Fruit fly (Drosophila melanogaster) whole organism, embryonic: ENCODE measurements around the gene CG5892.

Experiments
- Abd-B ChIP-seq: fragments of 200-800 bp; sonication (Bioruptor generic); optimal IDR thresholded peaks from 2 replicates; lab custom pipeline; 2018; ENCODE audit warnings: missing biosample characterization, mild to moderate bottlenecking, missing genetic modification characterization, moderate library complexity
- Asciz ChIP-seq: fragments of 200-800 bp; sonication (Bioruptor generic); optimal IDR thresholded peaks from 2 replicates; lab custom pipeline; 2017; ENCODE audit warnings: missing biosample characterization, mild to moderate bottlenecking, missing genetic modification characterization, missing genetic modification reagents
- CG10267 ChIP-seq: fragments of 200-800 bp; sonication (Bioruptor generic); optimal IDR thresholded peaks from 2 replicates; lab custom pipeline; 2018; ENCODE audit warnings: missing biosample characterization, mild to moderate bottlenecking, missing genetic modification characterization, moderate library complexity
- CG12299 ChIP-seq: fragments of 200-800 bp; sonication (Bioruptor generic); optimal IDR thresholded peaks from 2 replicates; lab custom pipeline; 2018; ENCODE audit warnings: missing biosample characterization, mild to moderate bottlenecking, missing genetic modification characterization
- CG12659 ChIP-seq: fragments of 200-800 bp; sonication (Bioruptor generic); optimal IDR thresholded peaks from 3 replicates; lab custom pipeline; 2017; ENCODE audit warnings: mild to moderate bottlenecking, missing biosample characterization, missing genetic modification reagents, missing genetic modification characterization
- CG12769 ChIP-seq: fragments of 200-800 bp; sonication (Bioruptor generic); optimal IDR thresholded peaks from 2 replicates; lab custom pipeline; 2019; ENCODE audit warnings: missing biosample characterization, mild to moderate bottlenecking, missing genetic modification characterization, moderate library complexity
- CG13123 ChIP-seq: fragments of 200-800 bp; sonication (Bioruptor generic); optimal IDR thresholded peaks from 2 replicates; lab custom pipeline; 2016; ENCODE audit warnings: missing biosample characterization, missing genetic modification characterization
- CG13287 ChIP-seq: fragments of 200-800 bp; sonication (Bioruptor generic); IDR thresholded peaks from 2 replicates; pipeline ENCODE4 v1.3.6; 2022; ENCODE audit warnings: missing biosample characterization, missing genetic modification characterization; ENCODE audit not compliant: partially characterized antibody
- CG14014 ChIP-seq: fragments of 200-800 bp; sonication (Bioruptor generic); IDR thresholded peaks from 2 replicates; pipeline ENCODE4 v1.3.6; 2022; ENCODE audit warnings: missing biosample characterization, missing genetic modification characterization
- CG14965 ChIP-seq: fragments of 200-800 bp; sonication (Bioruptor generic); optimal IDR thresholded peaks from 2 replicates; lab custom pipeline; 2016; ENCODE audit warnings: missing biosample characterization, missing genetic modification characterization, borderline replicate concordance
- CG15073 ChIP-seq: fragments of 200-800 bp; sonication (Bioruptor generic); optimal IDR thresholded peaks from 2 replicates; lab custom pipeline; 2016; ENCODE audit warnings: missing biosample characterization, missing genetic modification characterization
- CG15269 ChIP-seq: fragments of 200-800 bp; sonication (Bioruptor generic); optimal IDR thresholded peaks from 2 replicates; lab custom pipeline; 2018; ENCODE audit warnings: missing biosample characterization, mild to moderate bottlenecking, missing genetic modification characterization, moderate library complexity
- CG17186 ChIP-seq: fragments of 200-800 bp; sonication (Bioruptor generic); optimal IDR thresholded peaks from 3 replicates; lab custom pipeline; 2017; ENCODE audit warnings: missing biosample characterization, missing genetic modification reagents, missing genetic modification characterization
- CG18619 ChIP-seq: fragments of 200-800 bp; sonication (Bioruptor generic); optimal IDR thresholded peaks from 3 replicates; lab custom pipeline; 2017; ENCODE audit warnings: missing biosample characterization, mild to moderate bottlenecking, missing genetic modification characterization
- CG2202 ChIP-seq: fragments of 200-800 bp; sonication (Bioruptor generic); optimal IDR thresholded peaks from 2 replicates; lab custom pipeline; 2018; ENCODE audit warnings: missing biosample characterization, mild to moderate bottlenecking, missing genetic modification characterization
- CG3281 ChIP-seq: fragments of 200-800 bp; sonication (Bioruptor generic); optimal IDR thresholded peaks from 3 replicates; lab custom pipeline; 2017; ENCODE audit warnings: missing biosample characterization, mild to moderate bottlenecking, missing genetic modification characterization
- CG4404 ChIP-seq: fragments of 200-800 bp; sonication (Bioruptor generic); IDR thresholded peaks from 2 replicates; pipeline ENCODE4 v1.3.6; 2022; ENCODE audit warnings: missing biosample characterization, missing genetic modification characterization
- CG6765 ChIP-seq: fragments of 200-800 bp; sonication (Bioruptor generic); optimal IDR thresholded peaks from 3 replicates; lab custom pipeline; 2017; ENCODE audit warnings: missing biosample characterization, mild to moderate bottlenecking, missing genetic modification characterization
- CG7271 ChIP-seq: fragments of 200-800 bp; sonication (Bioruptor generic); optimal IDR thresholded peaks from 2 replicates; lab custom pipeline; 2018; ENCODE audit warnings: missing biosample characterization, mild to moderate bottlenecking, missing genetic modification characterization, moderate library complexity
- CG7357 ChIP-seq: fragments of 200-800 bp; sonication (Bioruptor generic); IDR thresholded peaks from 3 replicates; pipeline ENCODE4 v1.3.6; 2022; ENCODE audit warnings: missing biosample characterization, missing genetic modification characterization
- Dek ChIP-seq: fragments of 200-800 bp; sonication (Bioruptor generic); optimal IDR thresholded peaks from 3 replicates; lab custom pipeline; 2019; ENCODE audit warnings: missing biosample characterization, mild to moderate bottlenecking, missing genetic modification characterization, moderate library complexity
- ERR ChIP-seq: fragments of 200-800 bp; sonication (Bioruptor generic); optimal IDR thresholded peaks from 2 replicates; lab custom pipeline; 2016; ENCODE audit warnings: missing biosample characterization, missing genetic modification characterization
- Eip74EF ChIP-seq, 2 experiments: fragments of 200-800 bp in 1 of 2; fragments of >200 bp in 1 of 2; sonication (Bioruptor generic) in 1 of 2; optimal IDR thresholded peaks; 2 replicates each; lab custom pipeline; 2017 to 2019; ENCODE audit warnings: missing biosample characterization in 2 of 2, missing genetic modification characterization in 2 of 2, mild to moderate bottlenecking in 1 of 2, moderate library complexity in 1 of 2
- Ets65A ChIP-seq: fragments of 200-800 bp; sonication (Bioruptor generic); peaks from one replicate; lab custom pipeline; 2016; ENCODE audit warnings: missing biosample characterization, missing genetic modification characterization
- Gsc ChIP-seq: fragments of 200-800 bp; sonication (Bioruptor generic); IDR thresholded peaks from 2 replicates; pipeline ENCODE4 v1.3.6; 2022; ENCODE audit warnings: missing biosample characterization, missing genetic modification characterization
- Gug ChIP-seq: fragments of 200-800 bp; sonication (Bioruptor generic); IDR thresholded peaks from 4 replicates; pipeline ENCODE4 v1.3.6; 2022; ENCODE audit warnings: missing biosample characterization, missing genetic modification characterization
- Jarid2 ChIP-seq: fragments of 200-800 bp; sonication (Bioruptor generic); optimal IDR thresholded peaks from 3 replicates; lab custom pipeline; 2017; ENCODE audit warnings: mild to moderate bottlenecking, missing biosample characterization, missing genetic modification reagents, missing genetic modification characterization
- Meics ChIP-seq: fragments of 200-800 bp; sonication (Bioruptor generic); optimal IDR thresholded peaks from 2 replicates; lab custom pipeline; 2017; ENCODE audit warnings: missing biosample characterization, mild to moderate bottlenecking, missing genetic modification characterization
- Mrtf ChIP-seq: fragments of 200-800 bp; sonication (Bioruptor generic); IDR thresholded peaks from 3 replicates; pipeline ENCODE4 v1.3.6; 2022; ENCODE audit warnings: missing biosample characterization, missing genetic modification characterization
- NfI ChIP-seq: fragments of 200-800 bp; sonication (Bioruptor generic); optimal IDR thresholded peaks from 3 replicates; lab custom pipeline; 2018; ENCODE audit warnings: missing biosample characterization, mild to moderate bottlenecking, missing genetic modification characterization, moderate library complexity
- Opbp ChIP-seq: fragments of 200-800 bp; sonication (Bioruptor generic); IDR thresholded peaks from 3 replicates; pipeline ENCODE4 v1.3.6; 2022; ENCODE audit warnings: missing biosample characterization, missing genetic modification characterization; ENCODE audit not compliant: partially characterized antibody
- Usf ChIP-seq: fragments of 200-800 bp; sonication (Bioruptor generic); optimal IDR thresholded peaks from 2 replicates; lab custom pipeline; 2017; ENCODE audit warnings: missing genotype, missing biosample characterization, missing genetic modification characterization
- bbx ChIP-seq: fragments of 200-800 bp; sonication (Bioruptor generic); IDR thresholded peaks from 2 replicates; pipeline ENCODE4 v1.3.6; 2022; ENCODE audit warnings: missing biosample characterization, missing genetic modification characterization; ENCODE audit not compliant: partially characterized antibody
- eve ChIP-seq, 2 experiments: fragments of >200 bp; optimal IDR thresholded peaks; 2 replicates each; lab custom pipeline; 2017; ENCODE audit warnings: missing biosample characterization in 2 of 2, missing genetic modification characterization in 2 of 2
- ewg ChIP-seq: fragments of 200-800 bp; sonication (Bioruptor generic); optimal IDR thresholded peaks from 3 replicates; lab custom pipeline; 2017; ENCODE audit warnings: mild to moderate bottlenecking, missing biosample characterization, missing genetic modification reagents, missing genetic modification characterization
- fu2 ChIP-seq: fragments of 200-800 bp; sonication (Bioruptor generic); optimal IDR thresholded peaks from 2 replicates; lab custom pipeline; 2016; ENCODE audit warnings: missing biosample characterization, missing genetic modification characterization
- grn ChIP-seq: fragments of 200-800 bp; sonication (Bioruptor generic); optimal IDR thresholded peaks from 3 replicates; lab custom pipeline; 2017; ENCODE audit warnings: missing biosample characterization, missing genetic modification characterization
- gsb-n ChIP-seq: fragments of 200-800 bp; sonication (Bioruptor generic); optimal IDR thresholded peaks from 3 replicates; lab custom pipeline; 2018; ENCODE audit warnings: missing biosample characterization, mild to moderate bottlenecking, missing genetic modification characterization
- jing ChIP-seq: fragments of 200-800 bp; sonication (Bioruptor generic); optimal IDR thresholded peaks from 2 replicates; lab custom pipeline; 2018; ENCODE audit warnings: missing biosample characterization, mild to moderate bottlenecking, missing genetic modification characterization
- kni ChIP-seq: fragments of 200-800 bp; sonication (Bioruptor generic); optimal IDR thresholded peaks from 3 replicates; lab custom pipeline; 2017; ENCODE audit warnings: mild to moderate bottlenecking, missing biosample characterization, missing genetic modification reagents, missing genetic modification characterization
- mld ChIP-seq: fragments of 200-800 bp; sonication (Bioruptor generic); IDR thresholded peaks from 3 replicates; pipeline ENCODE4 v1.3.6; 2022; ENCODE audit warnings: missing biosample characterization, missing genetic modification characterization; ENCODE audit not compliant: partially characterized antibody
- nau ChIP-seq: fragments of 200-800 bp; sonication (Bioruptor generic); optimal IDR thresholded peaks from 3 replicates; lab custom pipeline; 2017; ENCODE audit warnings: missing biosample characterization, mild to moderate bottlenecking, missing genetic modification characterization, missing genetic modification reagents
- nom ChIP-seq: fragments of 200-800 bp; sonication (Bioruptor generic); optimal IDR thresholded peaks from 2 replicates; lab custom pipeline; 2017; ENCODE audit warnings: missing biosample characterization, missing genetic modification characterization, mild to moderate bottlenecking, moderate library complexity, missing genetic modification reagents
- pb ChIP-seq: fragments of 200-800 bp; sonication (Bioruptor generic); optimal IDR thresholded peaks from 3 replicates; lab custom pipeline; 2016; ENCODE audit warnings: missing biosample characterization, missing genetic modification characterization
- pfk ChIP-seq: fragments of 200-800 bp; sonication (Bioruptor generic); optimal IDR thresholded peaks from 2 replicates; lab custom pipeline; 2018; ENCODE audit warnings: missing biosample characterization, mild to moderate bottlenecking, missing genetic modification characterization, moderate library complexity
- phol ChIP-seq: fragments of 200-800 bp; sonication (Bioruptor generic); optimal IDR thresholded peaks from 3 replicates; lab custom pipeline; 2018; ENCODE audit warnings: missing biosample characterization, mild to moderate bottlenecking, missing genetic modification characterization, moderate library complexity
- sisA ChIP-seq: fragments of 200-800 bp; sonication (Bioruptor generic); IDR thresholded peaks from 2 replicates; pipeline ENCODE4 v1.3.6; 2022; ENCODE audit warnings: missing biosample characterization, missing genetic modification characterization
- trem ChIP-seq: fragments of 200-800 bp; optimal IDR thresholded peaks from 3 replicates; lab custom pipeline; 2019; ENCODE audit warnings: missing biosample characterization, mild to moderate bottlenecking, missing genetic modification characterization, moderate library complexity
- unc-4 ChIP-seq: fragments of 200-800 bp; sonication (Bioruptor generic); IDR thresholded peaks from 2 replicates; pipeline ENCODE4 v1.3.6; 2022; ENCODE audit warnings: missing biosample characterization, missing genetic modification characterization; ENCODE audit not compliant: partially characterized antibody

CG5892 gene

DNA sequence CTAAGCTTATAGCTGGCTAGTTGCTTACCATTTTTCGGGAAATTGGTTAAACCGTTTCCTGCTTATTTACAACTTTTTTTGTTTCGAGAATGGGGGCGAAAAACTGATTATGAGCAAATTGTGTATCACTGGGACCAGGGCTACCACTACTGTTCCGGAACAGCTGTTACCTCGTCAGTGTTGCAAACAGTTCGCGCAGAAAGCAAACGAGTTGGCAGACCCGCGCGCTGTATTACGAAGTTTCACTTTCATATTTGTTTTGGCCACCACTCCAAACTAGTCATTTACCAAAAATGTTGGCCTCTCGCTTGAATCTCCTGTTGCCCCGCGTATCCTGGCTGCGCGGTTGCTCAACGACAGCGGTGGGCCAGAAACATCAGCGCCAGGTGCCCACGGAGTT, 27.5 kb downstream of the CG5892 start, which contains the start of the genes AP-2sigma and Idi (continued):
- TF ChIP-seq CG15073 (GFP tag; lab: Kevin White, UChicago) (no peak), eve (GFP tag; optimal IDR thresholded peaks at IDR 0.05; lab: Kevin White, UChicago) (no peak), nau (GFP tag; lab: Kevin White, UChicago) (no peak), CG12659 (GFP tag; lab: Kevin White, UChicago) (peak; percentile 53), Opbp (GFP tag; lab: Robert Waterston, UW) (0 out of 3 replicates have a peak, but pooled peaks have one; percentile 45), Meics (peak; percentile 12), CG14965 (no peak), nom (GFP tag; lab: Kevin White, UChicago) (peak; percentile 27), CG17186 (GFP tag; lab: Kevin White, UChicago) (peak; percentile 76), CG7357 (GFP tag; lab: Robert Waterston, UW) (no peak), Mrtf (GFP tag; lab: Robert Waterston, UW) (peak; percentile 23; the same call in 1 of the 3 replicates), bbx (GFP tag; lab: Robert Waterston, UW) (0 out of 2 replicates have a peak, but pooled peaks have one; percentile 36), grn (GFP tag; lab: Kevin White, UChicago) (no peak), unc-4 (GFP tag; lab: Robert Waterston, UW) (no peak), CG12769 (tag; lab: Kevin White, UChicago) (no peak), Gsc (GFP tag; lab: Robert Waterston, UW) (no peak), Ets65A (GFP tag; lab: Kevin White, UChicago) (peak; percentile 90), CG3281 (GFP tag; lab: Kevin White, UChicago) (peak; percentile 70), CG13123 (GFP tag; lab: Kevin White, UChicago) (no peak), trem (tag; lab: Kevin White, UChicago) (peak; percentile 99), kni (GFP tag; lab: Kevin White, UChicago) (peak; percentile 26), CG13287 (GFP tag; lab: Robert Waterston, UW) (peak; percentile 51; the same call in 1 of the 2 replicates), sisA (GFP tag; lab: Robert Waterston, UW) (no peak), pb (no peak), CG12299 (tag; lab: Kevin White, UChicago) (no peak), fu2 (GFP tag; lab: Kevin White, UChicago) (peak; percentile 4), Dek (tag; lab: Kevin White, UChicago) (no peak), Usf (GFP tag; lab: Kevin White, UChicago) (no peak), Abd-B (GFP tag; lab: Kevin White, UChicago) (no peak), jing (GFP tag; lab: Kevin White, UChicago) (no peak), Asciz (GFP tag; lab: Kevin White, UChicago) (no peak), CG10267 (tag; lab: Kevin White, UChicago) (peak; percentile 93), Eip74EF (GFP tag; optimal IDR thresholded peaks at IDR 0.05; lab: Kevin White, UChicago) (no peak), gsb-n (no peak), Gug (GFP tag; lab: Robert Waterston, UW) (no peak), pfk (GFP tag; lab: Kevin White, UChicago) (peak; percentile 1), CG7271 (tag; lab: Kevin White, UChicago) (peak; percentile 3), ewg (GFP tag; lab: Kevin White, UChicago) (peak; percentile 11), phol (tag; lab: Kevin White, UChicago) (peak; percentile 69), CG14014 (GFP tag; lab: Robert Waterston, UW) (0 out of 2 replicates have a peak, but pooled peaks have one; percentile 24), Jarid2 (GFP tag; lab: Kevin White, UChicago) (no peak), mld (no peak), CG15269 (tag; lab: Kevin White, UChicago) (no peak), CG18619 (GFP tag; lab: Kevin White, UChicago) (no peak), CG6765 (GFP tag; lab: Kevin White, UChicago) (no peak), ERR (GFP tag; lab: Kevin White, UChicago) (peak; percentile 0), CG4404 (no peak), CG2202 (tag; lab: Kevin White, UChicago) (peak; percentile 17), NfI (peak; percentile 20)
